Fruit fly (Drosophila melanogaster) whole organism, embryonic: ENCODE data around the gene Ca-Ma2d.

Experiments used
- Ada2b ChIP-seq: fragments of 200-800 bp; sonication (Bioruptor generic); IDR thresholded peaks from 2 replicates; pipeline ENCODE4 v1.3.6; 2022; ENCODE audit warnings: missing biosample characterization, missing genetic modification characterization
- Awh ChIP-seq: fragments of 200-800 bp; sonication (Bioruptor generic); IDR thresholded peaks from 2 replicates; pipeline ENCODE4, ENCODE4 v1.3.6; 2022; ENCODE audit warnings: missing biosample characterization, missing genetic modification characterization
- Bgb ChIP-seq: fragments of 200-800 bp; sonication (Bioruptor generic); IDR thresholded peaks from 2 replicates; pipeline ENCODE4 v1.3.6; 2022; ENCODE audit warnings: missing biosample characterization, missing genetic modification characterization; ENCODE audit not compliant: partially characterized antibody
- CG10209 ChIP-seq: fragments of 200-800 bp; sonication (Bioruptor generic); optimal IDR thresholded peaks from 3 replicates; lab custom pipeline; 2017; ENCODE audit warnings: missing biosample characterization, mild to moderate bottlenecking, missing genetic modification characterization, missing genetic modification reagents
- CG10431 ChIP-seq: fragments of 200-800 bp; sonication (Bioruptor generic); optimal IDR thresholded peaks from 3 replicates; lab custom pipeline; 2018; ENCODE audit warnings: missing biosample characterization, mild to moderate bottlenecking, missing genetic modification characterization
- CG11247 ChIP-seq: fragments of 200-800 bp; sonication (Bioruptor generic); IDR thresholded peaks from 2 replicates; pipeline ENCODE4 v1.3.6; 2022; ENCODE audit warnings: missing biosample characterization, missing genetic modification characterization
- CG12071 ChIP-seq: fragments of 200-800 bp; sonication (Bioruptor generic); optimal IDR thresholded peaks from 3 replicates; lab custom pipeline; 2018; ENCODE audit warnings: missing biosample characterization, mild to moderate bottlenecking, missing genetic modification characterization
- CG12659 ChIP-seq: fragments of 200-800 bp; sonication (Bioruptor generic); optimal IDR thresholded peaks from 3 replicates; lab custom pipeline; 2017; ENCODE audit warnings: mild to moderate bottlenecking, missing biosample characterization, missing genetic modification reagents, missing genetic modification characterization
- CG12769 ChIP-seq: fragments of 200-800 bp; sonication (Bioruptor generic); optimal IDR thresholded peaks from 2 replicates; lab custom pipeline; 2019; ENCODE audit warnings: missing biosample characterization, mild to moderate bottlenecking, missing genetic modification characterization, moderate library complexity
- CG14014 ChIP-seq: fragments of 200-800 bp; sonication (Bioruptor generic); IDR thresholded peaks from 2 replicates; pipeline ENCODE4 v1.3.6; 2022; ENCODE audit warnings: missing biosample characterization, missing genetic modification characterization
- CG1529 ChIP-seq: fragments of 200-800 bp; sonication (Bioruptor generic); optimal IDR thresholded peaks from 3 replicates; lab custom pipeline; 2018; ENCODE audit warnings: missing biosample characterization, missing genetic modification characterization
- CG15514 ChIP-seq: fragments of 200-800 bp; sonication (Bioruptor generic); optimal IDR thresholded peaks from 3 replicates; lab custom pipeline; 2017; ENCODE audit warnings: missing biosample characterization, missing genetic modification characterization, mild to moderate bottlenecking, moderate library complexity, missing genetic modification reagents
- CG15601 ChIP-seq: fragments of 200-800 bp; sonication (Bioruptor generic); optimal IDR thresholded peaks from 3 replicates; lab custom pipeline; 2019; ENCODE audit warnings: missing biosample characterization, mild to moderate bottlenecking, missing genetic modification characterization, moderate library complexity
- CG1603 ChIP-seq: fragments of 200-800 bp; sonication (Bioruptor generic); optimal IDR thresholded peaks from 2 replicates; lab custom pipeline; 2019; ENCODE audit warnings: missing biosample characterization, mild to moderate bottlenecking, missing genetic modification characterization, moderate library complexity
- CG17359 ChIP-seq: fragments of 200-800 bp; sonication (Bioruptor generic); optimal IDR thresholded peaks from 3 replicates; lab custom pipeline; 2018; ENCODE audit warnings: missing biosample characterization, mild to moderate bottlenecking, missing genetic modification characterization, moderate library complexity
- CG17912 ChIP-seq: fragments of 200-800 bp; sonication (Bioruptor generic); optimal IDR thresholded peaks from 2 replicates; lab custom pipeline; 2018; ENCODE audit warnings: missing biosample characterization, mild to moderate bottlenecking, missing genetic modification characterization
- CG18619 ChIP-seq: fragments of 200-800 bp; sonication (Bioruptor generic); optimal IDR thresholded peaks from 3 replicates; lab custom pipeline; 2017; ENCODE audit warnings: missing biosample characterization, mild to moderate bottlenecking, missing genetic modification characterization
- CG2116 ChIP-seq: fragments of 200-800 bp; sonication (Bioruptor generic); optimal IDR thresholded peaks from 3 replicates; lab custom pipeline; 2018; ENCODE audit warnings: missing biosample characterization, mild to moderate bottlenecking, missing genetic modification characterization
- CG2199 ChIP-seq: fragments of 200-800 bp; sonication (Bioruptor generic); IDR thresholded peaks from 3 replicates; pipeline ENCODE4 v1.3.6; 2022; ENCODE audit warnings: missing biosample characterization, missing genetic modification characterization
- CG2678 ChIP-seq: fragments of 200-800 bp; sonication (Bioruptor generic); optimal IDR thresholded peaks from 3 replicates; lab custom pipeline; 2019; ENCODE audit warnings: missing biosample characterization, mild to moderate bottlenecking, missing genetic modification characterization, moderate library complexity
- CG33557 ChIP-seq: fragments of 200-800 bp; sonication (Bioruptor generic); optimal IDR thresholded peaks from 2 replicates; lab custom pipeline; 2019; ENCODE audit warnings: missing biosample characterization, mild to moderate bottlenecking, missing genetic modification characterization, moderate library complexity
- CG4424 ChIP-seq: fragments of 200-800 bp; sonication (Bioruptor generic); optimal IDR thresholded peaks from 3 replicates; lab custom pipeline; 2016; ENCODE audit warnings: missing biosample characterization, missing genetic modification characterization
- CG7745 ChIP-seq: fragments of 200-800 bp; sonication (Bioruptor generic); optimal IDR thresholded peaks from 2 replicates; lab custom pipeline; 2018; ENCODE audit warnings: missing biosample characterization, mild to moderate bottlenecking, missing genetic modification characterization, moderate library complexity
- CoRest ChIP-seq: fragments of 200-800 bp; sonication (Bioruptor generic); optimal IDR thresholded peaks from 3 replicates; lab custom pipeline; 2018; ENCODE audit warnings: missing biosample characterization, mild to moderate bottlenecking, missing genetic modification characterization, moderate library complexity
- E2f2 ChIP-seq: fragments of 200-800 bp; sonication (Bioruptor generic); IDR thresholded peaks from 2 replicates; pipeline ENCODE4 v1.3.6; 2022; ENCODE audit warnings: missing biosample characterization, missing genetic modification characterization
- HHEX ChIP-seq: fragments of 200-800 bp; sonication (Bioruptor generic); optimal IDR thresholded peaks from 3 replicates; lab custom pipeline; 2017; ENCODE audit warnings: missing biosample characterization, mild to moderate bottlenecking, missing genetic modification characterization, missing genetic modification reagents
- Hand ChIP-seq: fragments of 200-800 bp; sonication (Bioruptor generic); optimal IDR thresholded peaks from 2 replicates; lab custom pipeline; 2017; ENCODE audit warnings: mild to moderate bottlenecking, missing biosample characterization, missing genetic modification reagents, missing genetic modification characterization
- Rfx ChIP-seq: fragments of 200-800 bp; sonication (Bioruptor generic); IDR thresholded peaks from 2 replicates; pipeline ENCODE4 v1.3.6; 2022; ENCODE audit warnings: missing biosample characterization, missing genetic modification characterization
- Trl ChIP-seq, 3 experiments: fragments of >200 bp in 2 of 3; fragments of 200-800 bp in 1 of 3; sonication (Bioruptor generic) in 1 of 3; optimal IDR thresholded peaks; 2 replicates in 1 of 3; 3 replicates in 2 of 3; lab custom pipeline; 2016 to 2017; ENCODE audit warnings: missing biosample characterization in 1 of 3, missing genetic modification characterization in 1 of 3
- Vsx1 ChIP-seq: fragments of 200-800 bp; sonication (Bioruptor generic); optimal IDR thresholded peaks from 2 replicates; lab custom pipeline; 2017; ENCODE audit warnings: missing biosample characterization, mild to moderate bottlenecking, missing genetic modification characterization, missing genetic modification reagents
- ato ChIP-seq: fragments of 200-800 bp; sonication (Bioruptor generic); IDR thresholded peaks from 2 replicates; pipeline ENCODE4 v1.3.6; 2022; ENCODE audit warnings: missing biosample characterization, missing genetic modification characterization; ENCODE audit not compliant: partially characterized antibody
- caup ChIP-seq: fragments of 200-800 bp; sonication (Bioruptor generic); optimal IDR thresholded peaks from 3 replicates; lab custom pipeline; 2017; ENCODE audit warnings: missing biosample characterization, mild to moderate bottlenecking, missing genetic modification characterization, moderate library complexity; ENCODE audit not compliant: severe bottlenecking
- ci ChIP-seq: fragments of 200-800 bp; sonication (Bioruptor generic); IDR thresholded peaks from 3 replicates; pipeline ENCODE4 v1.3.6; 2022; ENCODE audit warnings: missing biosample characterization, missing genetic modification characterization
- fd64A ChIP-seq: fragments of 200-800 bp; sonication (Bioruptor generic); optimal IDR thresholded peaks from 3 replicates; lab custom pipeline; 2018; ENCODE audit warnings: missing biosample characterization, mild to moderate bottlenecking, missing genetic modification characterization
- gce ChIP-seq: fragments of 200-800 bp; sonication (Bioruptor generic); IDR thresholded peaks from 3 replicates; pipeline ENCODE4 v1.3.6; 2022; ENCODE audit warnings: missing biosample characterization, missing genetic modification characterization
- grn ChIP-seq: fragments of 200-800 bp; sonication (Bioruptor generic); optimal IDR thresholded peaks from 3 replicates; lab custom pipeline; 2017; ENCODE audit warnings: missing biosample characterization, missing genetic modification characterization
- gt ChIP-seq: fragments of 200-800 bp; sonication (Bioruptor generic); IDR thresholded peaks from 2 replicates; pipeline ENCODE4 v1.3.6; 2022; ENCODE audit warnings: missing biosample characterization, missing genetic modification characterization
- hkb ChIP-seq, 2 experiments: fragments of 200-800 bp in 1 of 2; fragments of >200 bp in 1 of 2; sonication (Bioruptor generic) in 1 of 2; IDR thresholded peaks in 1 of 2; optimal IDR thresholded peaks in 1 of 2; 2 replicates each; pipeline versions ENCODE4 v1.3.6 to Lab custom; 2017 to 2022; ENCODE audit warnings: missing biosample characterization in 1 of 2, missing genetic modification characterization in 1 of 2
- lbe ChIP-seq: fragments of 200-800 bp; sonication (Bioruptor generic); optimal IDR thresholded peaks from 2 replicates; lab custom pipeline; 2016; ENCODE audit warnings: missing biosample characterization, mild to moderate bottlenecking, missing genetic modification characterization
- mirr ChIP-seq: fragments of 200-800 bp; sonication (Bioruptor generic); optimal IDR thresholded peaks from 3 replicates; lab custom pipeline; 2018; ENCODE audit warnings: missing biosample characterization, mild to moderate bottlenecking, missing genetic modification characterization
- nerfin-1 ChIP-seq: fragments of 200-800 bp; sonication (Bioruptor generic); optimal IDR thresholded peaks from 3 replicates; lab custom pipeline; 2019; ENCODE audit warnings: missing biosample characterization, mild to moderate bottlenecking, missing genetic modification characterization, moderate library complexity
- otp ChIP-seq: fragments of 200-800 bp; sonication (Bioruptor generic); IDR thresholded peaks from 3 replicates; pipeline ENCODE4, ENCODE4 v1.3.6; 2022; ENCODE audit warnings: missing biosample characterization, missing genetic modification characterization
- pfk ChIP-seq: fragments of 200-800 bp; sonication (Bioruptor generic); optimal IDR thresholded peaks from 2 replicates; lab custom pipeline; 2018; ENCODE audit warnings: missing biosample characterization, mild to moderate bottlenecking, missing genetic modification characterization, moderate library complexity
- pros ChIP-seq: fragments of 200-800 bp; sonication (Bioruptor generic); optimal IDR thresholded peaks from 3 replicates; lab custom pipeline; 2019; ENCODE audit warnings: missing biosample characterization, mild to moderate bottlenecking, missing genetic modification characterization, moderate library complexity
- sd ChIP-seq: fragments of 200-800 bp; sonication (Bioruptor generic); optimal IDR thresholded peaks from 3 replicates; lab custom pipeline; 2018; ENCODE audit warnings: missing biosample characterization, mild to moderate bottlenecking, missing genetic modification characterization, moderate library complexity
- slbo ChIP-seq: fragments of 200-800 bp; sonication (Bioruptor generic); IDR thresholded peaks from 2 replicates; pipeline ENCODE4 v1.3.6; 2022; ENCODE audit warnings: missing biosample characterization, missing genetic modification characterization
- sr ChIP-seq: fragments of 200-800 bp; sonication (Bioruptor generic); IDR thresholded peaks from 3 replicates; pipeline ENCODE4 v1.3.6; 2022; ENCODE audit warnings: missing biosample characterization, missing genetic modification characterization

Ca-Ma2d gene

DNA sequence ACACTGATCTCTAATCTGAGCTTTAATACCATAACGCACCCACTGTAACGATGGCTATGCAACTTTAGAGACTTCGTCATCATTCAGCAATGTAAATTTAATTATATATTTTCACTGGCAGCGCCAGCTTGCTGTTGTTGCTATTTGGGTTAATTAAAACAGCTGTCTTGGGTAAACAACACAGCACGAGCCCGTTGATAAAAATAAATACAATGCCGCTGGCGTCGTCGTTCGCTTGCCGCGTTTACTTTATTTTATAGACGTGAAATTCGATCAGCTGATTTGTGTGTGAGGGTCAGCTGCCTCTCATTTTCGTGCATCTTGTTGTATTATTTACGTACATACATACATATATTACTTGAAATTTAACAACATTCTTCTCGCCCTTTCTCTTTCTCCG lies 41.5 kb downstream of the Ca-Ma2d start (continued):
- TF ChIP-seq Hand (GFP tag; lab: Kevin White, UChicago) = peak; percentile 29
- peak; percentile 31 for TF ChIP-seq CG18619 (GFP tag; lab: Kevin White, UChicago)
- peak; percentile 2 for TF ChIP-seq nerfin-1
- peak; percentile 11 for TF ChIP-seq CG10209
- peak; percentile 46; the same call in 1 of the 2 replicates for TF ChIP-seq CG14014 (GFP tag; lab: Robert Waterston, UW)
- peak; percentile 64 for TF ChIP-seq CG15601 (tag; lab: Kevin White, UChicago)
- no peak for TF ChIP-seq CG2199 (GFP tag; lab: Robert Waterston, UW)
- peak; percentile 25; the same call in 1 of the 2 replicates for TF ChIP-seq E2f2
- TF ChIP-seq Bgb = no peak
- no peak for TF ChIP-seq CG4424
- TF ChIP-seq CG15514 (GFP tag; lab: Kevin White, UChicago) = peak; percentile 67
- TF ChIP-seq CG11247 (GFP tag; lab: Robert Waterston, UW) = peak; percentile 23; the same call in 1 of the 2 replicates
- TF ChIP-seq lbe (GFP tag; lab: Kevin White, UChicago) = peak; percentile 80
- peak; percentile 31; the same call in 2 of the 3 replicates for TF ChIP-seq otp (GFP tag; lab: Robert Waterston, UW)
- no peak for TF ChIP-seq pros
- TF ChIP-seq grn (GFP tag; lab: Kevin White, UChicago) = peak; percentile 23
- TF ChIP-seq sd (tag; lab: Kevin White, UChicago) = peak; percentile 91
- TF ChIP-seq slbo (GFP tag; lab: Robert Waterston, UW) = 0 out of 2 replicates have a peak, but pooled peaks have one; percentile 14
- peak; percentile 21 for TF ChIP-seq CG1529 (GFP tag; lab: Kevin White, UChicago)
- TF ChIP-seq CG7745 (tag; lab: Kevin White, UChicago) = peak; percentile 93
- no peak for TF ChIP-seq hkb (optimal IDR thresholded peaks at IDR 0.05; lab: Kevin White, UChicago)
- no peak for TF ChIP-seq hkb (GFP tag; IDR thresholded peaks at IDR 0.05; lab: Robert Waterston, UW)
- TF ChIP-seq CG12659 = peak; percentile 9
- TF ChIP-seq gce (GFP tag; lab: Robert Waterston, UW) = 0 out of 3 replicates have a peak, but pooled peaks have one; percentile 48
- peak; percentile 62 for TF ChIP-seq fd64A (GFP tag; lab: Kevin White, UChicago)
- peak; percentile 48 for TF ChIP-seq CG17912 (GFP tag; lab: Kevin White, UChicago)
- TF ChIP-seq CG1603 = peak; percentile 43
- TF ChIP-seq mirr (GFP tag; lab: Kevin White, UChicago) = peak; percentile 56
- TF ChIP-seq CG10431 (GFP tag; lab: Kevin White, UChicago) = peak; percentile 34
- TF ChIP-seq HHEX (GFP tag; lab: Kevin White, UChicago) = peak; percentile 60
- peak; percentile 46 for TF ChIP-seq caup (GFP tag; lab: Kevin White, UChicago)
- TF ChIP-seq CG17359 (tag; lab: Kevin White, UChicago) = peak; percentile 28
- TF ChIP-seq CG33557 (GFP tag; lab: Kevin White, UChicago) = peak; percentile 32
- peak; percentile 72; the same call in 2 of the 3 replicates for TF ChIP-seq ci
- TF ChIP-seq Trl (optimal IDR thresholded peaks at IDR 0.05; lab: Kevin White, UChicago) = no peak
- TF ChIP-seq Trl (GFP tag; optimal IDR thresholded peaks at IDR 0.05; lab: Kevin White, UChicago) = no peak
- peak; percentile 56 for TF ChIP-seq CG12769 (tag; lab: Kevin White, UChicago)
- no peak for TF ChIP-seq gt (GFP tag; lab: Robert Waterston, UW)
- TF ChIP-seq CG2116 (GFP tag; lab: Kevin White, UChicago) = no peak
- TF ChIP-seq Awh (GFP tag; lab: Robert Waterston, UW) = peak; percentile 65; the same call in 1 of the 2 replicates
- TF ChIP-seq Vsx1 (GFP tag; lab: Kevin White, UChicago) = peak; percentile 71
- TF ChIP-seq Rfx (GFP tag; lab: Robert Waterston, UW) = peak; percentile 32; the same call in 1 of the 2 replicates
- TF ChIP-seq sr = no peak; the same call in 2 of the 3 replicates
- 0 out of 2 replicates have a peak, but pooled peaks have one; percentile 6 for TF ChIP-seq Ada2b (GFP tag; lab: Robert Waterston, UW)
- peak; percentile 52 for TF ChIP-seq CG2678 (tag; lab: Kevin White, UChicago)
- TF ChIP-seq CoRest (tag; lab: Kevin White, UChicago) = peak; percentile 8
- peak; percentile 51 for TF ChIP-seq CG12071
- TF ChIP-seq ato (GFP tag; lab: Robert Waterston, UW) = no peak
- TF ChIP-seq pfk (GFP tag; lab: Kevin White, UChicago) = peak; percentile 71
